Worm (Caenorhabditis elegans) whole organism, L4 larva: ENCODE results near the gene gpa-12.

ENCODE experiments used
- F37D6.2 ChIP-seq: sonication (generic microtip); optimal IDR thresholded peaks from 2 replicates; lab custom pipeline; 2016; ENCODE audit warnings: mild to moderate bottlenecking, missing genetic modification characterization, missing compliant biosample characterization
- R02D3.7 ChIP-seq: fragments of 150-350 bp; sonication (generic microtip); optimal IDR thresholded peaks from 3 replicates; lab custom pipeline; 2014; ENCODE audit warnings: missing biosample characterization, missing genetic modification characterization
- T26A8.4 ChIP-seq: fragments of 200-800 bp; sonication (Bioruptor generic); IDR thresholded peaks from 2 replicates; pipeline ENCODE4 v1.3.6; 2022; ENCODE audit warnings: missing genetic modification characterization, missing compliant biosample characterization
- Y48G9A.11 ChIP-seq: fragments of 200-800 bp; sonication (Bioruptor generic); IDR thresholded peaks from 2 replicates; pipeline ENCODE4 v1.3.6; 2022; ENCODE audit warnings: missing genetic modification reagents, missing genetic modification characterization, missing compliant biosample characterization
- ZK337.2 ChIP-seq: fragments of 200-800 bp; sonication (Bioruptor generic); IDR thresholded peaks from 2 replicates; pipeline ENCODE4 v1.3.6; 2022; ENCODE audit warnings: missing genetic modification reagents, missing genetic modification characterization, missing compliant biosample characterization
- ZK546.5 ChIP-seq, 2 experiments: sonication (generic microtip); optimal IDR thresholded peaks; 2 replicates each; lab custom pipeline; 2017; ENCODE audit warnings: missing biosample characterization in 2 of 2, missing genetic modification characterization in 2 of 2
- aha-1 ChIP-seq: fragments of 150-350 bp; peaks from one replicate; lab custom pipeline; 2014; ENCODE audit warnings: missing biosample characterization, missing genetic modification characterization
- ceh-28 ChIP-seq: fragments of 150-350 bp; optimal IDR thresholded peaks from 2 replicates; lab custom pipeline; 2014; ENCODE audit warnings: missing biosample characterization, missing genetic modification reagents, missing genetic modification characterization
- ceh-32 ChIP-seq: sonication (generic microtip); optimal IDR thresholded peaks from 2 replicates; lab custom pipeline; 2016; ENCODE audit warnings: mild to moderate bottlenecking, missing genetic modification characterization, missing compliant biosample characterization; ENCODE audit not compliant: poor library complexity
- ceh-82 ChIP-seq: sonication (generic microtip); optimal IDR thresholded peaks from 2 replicates; lab custom pipeline; 2017; ENCODE audit warnings: missing biosample characterization, missing genetic modification characterization
- daf-19 ChIP-seq: fragments of 200-800 bp; sonication (Bioruptor generic); conservative IDR thresholded peaks from 2 replicates; pipeline ENCODE4 v1.3.6; 2022; ENCODE audit warnings: missing genetic modification characterization, missing compliant biosample characterization
- dpl-1 ChIP-seq: fragments of 150-350 bp; optimal IDR thresholded peaks from 2 replicates; lab custom pipeline; 2014; ENCODE audit warnings: missing biosample characterization, missing genetic modification reagents, missing genetic modification characterization
- duxl-1 ChIP-seq: sonication (generic microtip); optimal IDR thresholded peaks from 2 replicates; lab custom pipeline; 2016; ENCODE audit warnings: mild to moderate bottlenecking, missing genetic modification characterization, moderate library complexity, missing compliant biosample characterization; ENCODE audit not compliant: poor library complexity
- fkh-10 ChIP-seq: fragments of 150-350 bp; optimal IDR thresholded peaks from 2 replicates; lab custom pipeline; 2014; ENCODE audit warnings: missing biosample characterization, missing genetic modification reagents, missing genetic modification characterization
- gei-8 ChIP-seq: fragments of 200-800 bp; sonication (Bioruptor generic); optimal IDR thresholded peaks from 2 replicates; lab custom pipeline; 2018; ENCODE audit warnings: mild to moderate bottlenecking, missing genetic modification characterization, missing compliant biosample characterization
- jun-1 ChIP-seq: fragments of 150-350 bp; optimal IDR thresholded peaks from 2 replicates; lab custom pipeline; 2014; ENCODE audit warnings: missing biosample characterization, missing genetic modification reagents, missing genetic modification characterization
- lin-13 ChIP-seq: fragments of 150-350 bp; optimal IDR thresholded peaks from 2 replicates; lab custom pipeline; 2014; ENCODE audit warnings: missing biosample characterization, missing genetic modification reagents, missing genetic modification characterization
- lin-15B ChIP-seq: fragments of 150-350 bp; sonication (generic microtip); optimal IDR thresholded peaks from 3 replicates; lab custom pipeline; 2014; ENCODE audit warnings: missing biosample characterization, missing genetic modification characterization
- lin-39 ChIP-seq: fragments of 150-350 bp; optimal IDR thresholded peaks from 2 replicates; lab custom pipeline; 2014; ENCODE audit warnings: missing biosample characterization, missing genetic modification reagents, missing genetic modification characterization
- lsy-2 ChIP-seq, 2 experiments: fragments of 150-350 bp in 1 of 2; sonication (generic microtip) in 1 of 2; optimal IDR thresholded peaks; 2 replicates each; lab custom pipeline; 2014 to 2017; ENCODE audit warnings: missing biosample characterization in 2 of 2, missing genetic modification characterization in 2 of 2
- mep-1 ChIP-seq: fragments of 150-350 bp; sonication (generic microtip); optimal IDR thresholded peaks from 3 replicates; lab custom pipeline; 2014; ENCODE audit warnings: missing biosample characterization, missing genetic modification characterization
- nhr-10 ChIP-seq: fragments of 150-350 bp; optimal IDR thresholded peaks from 2 replicates; lab custom pipeline; 2014; ENCODE audit warnings: missing biosample characterization, missing genetic modification characterization
- nhr-28 ChIP-seq: fragments of 150-350 bp; optimal IDR thresholded peaks from 2 replicates; lab custom pipeline; 2014; ENCODE audit warnings: missing biosample characterization, missing genetic modification characterization
- nhr-42 ChIP-seq: fragments of 200-800 bp; sonication (Bioruptor generic); IDR thresholded peaks from 2 replicates; pipeline ENCODE4 v1.3.6; 2022; ENCODE audit warnings: missing genetic modification characterization, missing compliant biosample characterization
- nhr-48 ChIP-seq: sonication (generic microtip); optimal IDR thresholded peaks from 2 replicates; lab custom pipeline; 2016; ENCODE audit warnings: mild to moderate bottlenecking, missing genetic modification characterization, missing compliant biosample characterization
- pha-4 ChIP-seq, 2 experiments: fragments of 150-350 bp in 1 of 2; fragments of 200-800 bp in 1 of 2; sonication (Bioruptor generic) in 1 of 2; IDR thresholded peaks in 1 of 2; optimal IDR thresholded peaks in 1 of 2; 2 replicates each; pipeline versions ENCODE4 v1.3.6 to Lab custom; 2014 to 2022; ENCODE audit warnings: missing genetic modification characterization in 2 of 2, missing genetic modification reagents in 2 of 2, missing biosample characterization in 1 of 2, missing compliant biosample characterization in 1 of 2
- saeg-2 ChIP-seq: fragments of 200-800 bp; sonication (Bioruptor generic); IDR thresholded peaks from 2 replicates; pipeline ENCODE4 v1.3.6; 2022; ENCODE audit warnings: missing genetic modification reagents, missing genetic modification characterization, missing compliant biosample characterization
- sdz-12 ChIP-seq: fragments of 200-800 bp; sonication (Bioruptor generic); optimal IDR thresholded peaks from 2 replicates; lab custom pipeline; 2018; ENCODE audit warnings: mild to moderate bottlenecking, missing genetic modification characterization, missing compliant biosample characterization
- skn-1 ChIP-seq: fragments of 150-350 bp; optimal IDR thresholded peaks from 2 replicates; lab custom pipeline; 2014; ENCODE audit warnings: missing biosample characterization, missing genetic modification characterization
- snpc-4 ChIP-seq: fragments of 150-350 bp; optimal IDR thresholded peaks from 2 replicates; lab custom pipeline; 2014; ENCODE audit warnings: missing biosample characterization, missing genetic modification characterization
- spr-1 ChIP-seq: sonication (generic microtip); optimal IDR thresholded peaks from 2 replicates; lab custom pipeline; 2016; ENCODE audit warnings: mild to moderate bottlenecking, missing genetic modification characterization, missing compliant biosample characterization
- unc-39 ChIP-seq: sonication (generic microtip); optimal IDR thresholded peaks from 2 replicates; lab custom pipeline; 2017; ENCODE audit warnings: missing biosample characterization, missing genetic modification characterization
- unc-62 ChIP-seq, 3 experiments: fragments of 150-350 bp in 1 of 3; sonication (generic microtip); optimal IDR thresholded peaks in 2 of 3; peaks in 1 of 3; 1 replicate in 1 of 3; 2 replicates in 2 of 3; lab custom pipeline; 2014 to 2017; ENCODE audit warnings: missing biosample characterization in 3 of 3, missing genetic modification characterization in 3 of 3, missing genetic modification reagents in 3 of 3, missing genotype in 1 of 3
- vab-7 ChIP-seq: fragments of 200-800 bp; sonication (Bioruptor generic); IDR thresholded peaks from 2 replicates; pipeline ENCODE4 v1.3.6; 2022; ENCODE audit warnings: missing genetic modification reagents, missing genetic modification characterization, missing compliant biosample characterization
- zag-1 ChIP-seq: fragments of 150-350 bp; optimal IDR thresholded peaks from 2 replicates; lab custom pipeline; 2014; ENCODE audit warnings: missing biosample characterization, missing genetic modification characterization
- zip-11 ChIP-seq: fragments of 200-800 bp; sonication (Bioruptor generic); IDR thresholded peaks from 2 replicates; pipeline ENCODE4 v1.3.6; 2022; ENCODE audit warnings: missing genetic modification characterization, missing compliant biosample characterization

The gpa-12 gene

DNA sequence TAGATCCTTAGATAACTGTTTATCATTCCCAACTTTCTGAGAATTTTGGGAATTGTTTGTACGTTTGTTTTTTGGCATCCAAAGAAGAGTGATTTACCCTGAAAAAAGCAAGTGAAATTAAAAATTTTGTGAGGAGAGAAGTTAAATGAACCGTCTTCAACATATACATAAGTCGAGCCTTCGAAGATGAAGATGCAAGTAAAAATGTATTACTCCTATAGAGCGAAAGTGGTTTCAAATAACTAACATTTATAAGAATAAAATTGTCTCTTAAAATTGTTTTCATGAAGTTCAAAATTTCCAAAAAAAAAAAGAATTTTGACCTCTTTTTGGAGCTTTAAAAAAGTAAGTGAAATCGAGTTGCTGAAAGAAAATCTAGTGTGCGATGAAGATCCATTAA, 31.2 kb downstream of the gpa-12 start, which contains the start of gene B0416.10:
B0416.10 (minus strand) TSS at position 101 of the 400 bp plus-strand sequence.
- TF ChIP-seq lsy-2 (tag; optimal IDR thresholded peaks at IDR 0.05; lab: Kevin White, UChicago) (no peak), F37D6.2 (tag; lab: Kevin White, UChicago) (no peak), ZK546.5 (tag; optimal IDR thresholded peaks at IDR 0.05; lab: Kevin White, UChicago) (no peak), saeg-2 (GFP tag; lab: Robert Waterston, UW) (no peak), unc-39 (tag; lab: Kevin White, UChicago) (no peak), daf-19 (no peak), aha-1 (tag; lab: Kevin White, UChicago) (no peak), pha-4 (GFP tag; IDR thresholded peaks at IDR 0.05; lab: Robert Waterston, UW) (no peak), pha-4 (tag; optimal IDR thresholded peaks at IDR 0.05; lab: Kevin White, UChicago) (no peak), duxl-1 (tag; lab: Kevin White, UChicago) (no peak), ceh-32 (no peak), dpl-1 (GFP tag; lab: Kevin White, UChicago) (no peak), gei-8 (GFP tag; lab: Kevin White, UChicago) (no peak), mep-1 (tag; lab: Kevin White, UChicago) (no peak), ceh-82 (tag; lab: Kevin White, UChicago) (no peak), fkh-10 (GFP tag; lab: Kevin White, UChicago) (no peak)

ce11 chrX:9278653-9279052, 35.3 kb downstream of the gpa-12 start, which contains the start of gene B0416.4:
B0416.4 (plus strand) TSS chrX:9278953.
- TF ChIP-seq unc-62 (GFP tag; optimal IDR thresholded peaks at IDR 0.05 in 1 of 2; lab: Kevin White, UChicago) (no peak), unc-62 (tag; optimal IDR thresholded peaks at IDR 0.05; lab: Kevin White, UChicago) (no peak), Y48G9A.11 (GFP tag; lab: Robert Waterston, UW) (no peak), R02D3.7 (tag; lab: Kevin White, UChicago) (no peak), lin-39 (tag; lab: Kevin White, UChicago) (no peak), ceh-28 (tag; lab: Kevin White, UChicago) (no peak), ceh-82 (tag; lab: Kevin White, UChicago) (no peak), jun-1 (tag; lab: Kevin White, UChicago) (no peak), lin-15B (tag; lab: Kevin White, UChicago) (no peak), ZK546.5 (tag; optimal IDR thresholded peaks at IDR 0.05; lab: Kevin White, UChicago) (no peak), sdz-12 (no peak), nhr-42 (GFP tag; lab: Robert Waterston, UW) (no peak), nhr-28 (tag; lab: Kevin White, UChicago) (no peak), vab-7 (no peak)

DNA sequence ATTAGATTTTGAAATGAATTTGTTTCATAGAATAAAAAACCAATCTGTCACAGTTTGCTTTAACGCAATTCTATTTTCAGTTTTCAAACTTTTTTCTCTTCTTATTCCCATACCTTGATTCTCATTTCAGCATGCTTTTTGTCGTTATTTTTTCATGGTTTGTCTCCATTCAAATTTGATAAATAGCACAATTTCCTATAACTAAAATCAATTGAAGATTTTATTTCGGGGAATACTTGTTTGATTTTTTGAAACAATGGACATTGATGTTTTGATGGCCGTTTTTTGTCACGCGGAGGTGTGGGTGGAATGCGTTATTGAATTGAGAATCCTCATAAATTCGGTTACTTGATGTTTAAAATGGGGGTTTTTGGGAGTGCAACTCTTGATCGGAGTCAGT, 39.7 kb downstream of the gpa-12 start, which contains the start of gene B0416.11:
B0416.11 (minus strand) TSS at position 101 of the 400 bp plus-strand sequence.
- TF ChIP-seq dpl-1 (GFP tag; lab: Kevin White, UChicago) (no peak), lin-13 (no peak), pha-4 (GFP tag; IDR thresholded peaks at IDR 0.05; lab: Robert Waterston, UW) (no peak), pha-4 (tag; optimal IDR thresholded peaks at IDR 0.05; lab: Kevin White, UChicago) (no peak), nhr-48 (tag; lab: Kevin White, UChicago) (no peak), ZK337.2 (no peak), snpc-4 (tag; lab: Kevin White, UChicago) (no peak), nhr-10 (no peak), skn-1 (tag; lab: Kevin White, UChicago) (no peak), T26A8.4 (GFP tag; lab: Robert Waterston, UW) (no peak), zag-1 (tag; lab: Kevin White, UChicago) (no peak), duxl-1 (tag; lab: Kevin White, UChicago) (no peak), aha-1 (tag; lab: Kevin White, UChicago) (no peak), zip-11 (GFP tag; lab: Robert Waterston, UW) (no peak), spr-1 (tag; lab: Kevin White, UChicago) (no peak)
